Worm (Caenorhabditis elegans): ENCODE measurements around the gene panl-2.

panl-2 gene

DNA sequence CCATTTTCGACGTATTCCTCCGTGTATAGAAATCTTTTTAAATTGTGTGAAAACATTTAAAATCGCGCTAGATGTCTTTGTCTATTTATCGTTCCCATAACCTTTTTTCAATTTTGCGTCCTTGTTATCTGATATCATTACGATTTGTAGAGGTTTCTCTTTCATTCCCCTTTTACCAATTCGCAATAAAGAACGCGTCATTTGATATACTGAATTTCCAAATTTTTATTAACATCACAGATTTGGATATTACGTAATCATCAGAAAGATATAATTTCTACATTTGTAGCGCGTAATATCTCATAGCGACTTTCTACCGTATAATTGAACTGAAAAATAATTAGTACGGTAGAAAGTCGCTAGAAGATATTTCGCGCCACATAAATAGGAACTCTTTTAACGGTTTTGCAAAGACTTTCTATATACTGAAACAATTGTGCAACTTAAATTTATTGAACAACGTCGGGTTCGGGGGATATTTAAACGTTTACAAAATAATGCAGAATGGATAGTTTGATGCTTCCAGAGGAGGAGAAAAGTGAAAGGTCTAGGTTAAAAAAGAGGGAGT, 9.2 kb downstream of the panl-2 start (continued):
- TF ChIP-seq F57C9.4 (tag; optimal IDR thresholded peaks at IDR 0.05) = no peak
- peak; percentile 11 for TF ChIP-seq xnd-1 (tag; optimal IDR thresholded peaks at IDR 0.05)
- no peak for TF ChIP-seq nfya-2 (GFP tag; IDR thresholded peaks at IDR 0.05)
- TF ChIP-seq lsl-1 (GFP tag; optimal IDR thresholded peaks at IDR 0.05) = peak; percentile 72
- TF ChIP-seq ztf-22 (GFP tag; optimal IDR thresholded peaks at IDR 0.05) = no peak
- TF ChIP-seq lir-1 (GFP tag; conservative IDR thresholded peaks at IDR 0.05) = no peak
- TF ChIP-seq D2030.7 (GFP tag; IDR thresholded peaks at IDR 0.05) = no peak
- TF ChIP-seq snpc-1.3 (tag; optimal IDR thresholded peaks at IDR 0.05; ENCODE audit: insufficient read depth) = peak; percentile 25
- TF ChIP-seq lin-40 (tag; optimal IDR thresholded peaks at IDR 0.05) = no peak
- no peak for TF ChIP-seq attf-6 (GFP tag; IDR thresholded peaks at IDR 0.05)
- TF ChIP-seq gei-17 (GFP tag; optimal IDR thresholded peaks at IDR 0.05) = no peak
- TF ChIP-seq hlh-26 (GFP tag; conservative IDR thresholded peaks at IDR 0.05) = no peak
- TF ChIP-seq lag-1 (GFP tag; IDR thresholded peaks at IDR 0.05) = no peak
- TF ChIP-seq T26A5.8 (tag; optimal IDR thresholded peaks at IDR 0.05) = no peak
- peak; percentile 33 for TF ChIP-seq F49E8.2 (tag; optimal IDR thresholded peaks at IDR 0.05; ENCODE audit: insufficient read depth)
- TF ChIP-seq lin-35 (GFP tag; optimal IDR thresholded peaks at IDR 0.05) = peak in 1 of 3 experiments; percentile 38
- peak; percentile 61 for TF ChIP-seq F33H1.4 (GFP tag; IDR thresholded peaks at IDR 0.05)
- TF ChIP-seq athp-1 (tag; optimal IDR thresholded peaks at IDR 0.05) = peak; percentile 71
- TF ChIP-seq B0035.1 (tag; optimal IDR thresholded peaks at IDR 0.05) = peak; percentile 36
- no peak for TF ChIP-seq F52B5.7 (tag; optimal IDR thresholded peaks at IDR 0.05)
- TF ChIP-seq ceh-91 (GFP tag; IDR thresholded peaks at IDR 0.05) = peak; percentile 72
- TF ChIP-seq ceh-58 (GFP tag; IDR thresholded peaks at IDR 0.05) = no peak
- TF ChIP-seq mxl-1 (tag; optimal IDR thresholded peaks at IDR 0.05) = no peak
- no peak for TF ChIP-seq ztf-3 (GFP tag; optimal IDR thresholded peaks at IDR 0.05)
- peak; percentile 70 for TF ChIP-seq ekl-4 (GFP tag; IDR thresholded peaks at IDR 0.05)
- TF ChIP-seq fkh-3 (tag; optimal IDR thresholded peaks at IDR 0.05) = no peak

ce11 chrIII:6955766-6956165, 12.2 kb downstream of the panl-2 start:
- TF ChIP-seq F33H1.4 (GFP tag; IDR thresholded peaks at IDR 0.05) (no peak), madf-8 (GFP tag; conservative IDR thresholded peaks at IDR 0.05) (no peak), ccch-3 (GFP tag; optimal IDR thresholded peaks at IDR 0.05) (no peak), ztf-6 (GFP tag; IDR thresholded peaks at IDR 0.05) (no peak), ZK185.1 (tag; optimal IDR thresholded peaks at IDR 0.05; ENCODE audit: poor library complexity, severe bottlenecking) (no peak), snpc-4 (GFP tag; optimal IDR thresholded peaks at IDR 0.05) (no peak), snpc-4 (tag; optimal IDR thresholded peaks at IDR 0.05) (no peak), F10E7.11 (tag; optimal IDR thresholded peaks at IDR 0.05) (no peak), attf-3 (GFP tag; conservative IDR thresholded peaks at IDR 0.05) (no peak), efl-1 (GFP tag; optimal IDR thresholded peaks at IDR 0.05) (no peak), zfh-2 (GFP tag; conservative IDR thresholded peaks at IDR 0.05) (no peak), mel-28 (tag; optimal IDR thresholded peaks at IDR 0.05; ENCODE audit: borderline replicate concordance) (no peak)

- TF ChIP-seq nhr-80 (tag; optimal IDR thresholded peaks at IDR 0.05) = no peak
- no peak for TF ChIP-seq ceh-91 (GFP tag; IDR thresholded peaks at IDR 0.05)
- TF ChIP-seq tbx-9 (tag; optimal IDR thresholded peaks at IDR 0.05; ENCODE audit: borderline replicate concordance) = no peak
- TF ChIP-seq T26A5.8 (tag; optimal IDR thresholded peaks at IDR 0.05) = no peak
- no peak for TF ChIP-seq zim-3 (tag; optimal IDR thresholded peaks at IDR 0.05)
- no peak for TF ChIP-seq ama-1 (optimal IDR thresholded peaks at IDR 0.05)
- no peak for TF ChIP-seq ama-1 (GFP tag; optimal IDR thresholded peaks at IDR 0.05)
- TF ChIP-seq Y79H2A.3 (GFP tag; conservative IDR thresholded peaks at IDR 0.05) = no peak
- no peak for TF ChIP-seq ztf-25 (GFP tag; IDR thresholded peaks at IDR 0.05)
- no peak for TF ChIP-seq ceh-100 (GFP tag; IDR thresholded peaks at IDR 0.05)
- no peak for TF ChIP-seq B0035.1 (tag; optimal IDR thresholded peaks at IDR 0.05)
- TF ChIP-seq hmg-20 (GFP tag; IDR thresholded peaks at IDR 0.05) = no peak
- no peak for TF ChIP-seq pbrm-1 (GFP tag; IDR thresholded peaks at IDR 0.05)
- TF ChIP-seq nhr-90 (tag; optimal IDR thresholded peaks at IDR 0.05) = no peak
Measured at ce11 chrIII:6953978-6954377, 14.0 kb downstream of the panl-2 start.

Data from whole organism, young adult.